Worm (Caenorhabditis elegans) whole organism, L3 larva: Measurements from ENCODE around the gene C18G1.8.

Source experiments
- R02D3.7 ChIP-seq: fragments of 150-350 bp; optimal IDR thresholded peaks from 2 replicates; lab custom pipeline; 2014; ENCODE audit warnings: missing biosample characterization, missing genetic modification characterization
- ZK546.5 ChIP-seq: sonication (generic microtip); optimal IDR thresholded peaks from 2 replicates; lab custom pipeline; 2017; ENCODE audit warnings: missing biosample characterization, missing genetic modification characterization
- aly-2 ChIP-seq: fragments of 150-350 bp; optimal IDR thresholded peaks from 2 replicates; lab custom pipeline; 2014; ENCODE audit warnings: missing biosample characterization, missing genetic modification characterization
- ama-1 ChIP-seq: fragments of 150-350 bp; optimal IDR thresholded peaks from 2 replicates; lab custom pipeline; 2018
- ceh-16 ChIP-seq: sonication (generic microtip); optimal IDR thresholded peaks from 2 replicates; lab custom pipeline; 2017; ENCODE audit warnings: missing biosample characterization, missing genetic modification characterization
- ceh-28 ChIP-seq: fragments of 150-350 bp; optimal IDR thresholded peaks from 2 replicates; lab custom pipeline; 2014; ENCODE audit warnings: missing biosample characterization, missing genetic modification reagents, missing genetic modification characterization
- ceh-82 ChIP-seq: fragments of 150-350 bp; optimal IDR thresholded peaks from 2 replicates; lab custom pipeline; 2014; ENCODE audit warnings: missing biosample characterization, missing genetic modification characterization
- ceh-9 ChIP-seq: sonication (generic microtip); optimal IDR thresholded peaks from 2 replicates; lab custom pipeline; 2018; ENCODE audit warnings: missing biosample characterization, missing genetic modification characterization
- daf-12 ChIP-seq: fragments of 150-350 bp; optimal IDR thresholded peaks from 2 replicates; lab custom pipeline; 2014; ENCODE audit warnings: missing biosample characterization, missing genetic modification reagents, missing genetic modification characterization
- elt-1 ChIP-seq: fragments of 150-350 bp; optimal IDR thresholded peaks from 2 replicates; lab custom pipeline; 2014; ENCODE audit warnings: missing biosample characterization, missing genetic modification characterization
- elt-3 ChIP-seq, 3 experiments: fragments of 150-350 bp in 1 of 3; sonication (generic microtip) in 2 of 3; optimal IDR thresholded peaks; 2 replicates in 2 of 3; 4 replicates in 1 of 3; lab custom pipeline; 2014 to 2017; ENCODE audit warnings: missing biosample characterization in 3 of 3, missing genetic modification characterization in 3 of 3
- eor-1 ChIP-seq, 2 experiments: fragments of 150-350 bp; optimal IDR thresholded peaks; 2 replicates each; lab custom pipeline; 2014 to 2018; ENCODE audit warnings: missing biosample characterization in 2 of 2, missing genetic modification characterization in 2 of 2
- fos-1 ChIP-seq: fragments of 150-350 bp; optimal IDR thresholded peaks from 2 replicates; lab custom pipeline; 2014; ENCODE audit warnings: missing biosample characterization, missing genetic modification characterization
- hmg-11 ChIP-seq: sonication (generic microtip); optimal IDR thresholded peaks from 2 replicates; lab custom pipeline; 2016; ENCODE audit warnings: missing genetic modification characterization, missing compliant biosample characterization
- jun-1 ChIP-seq: fragments of 150-350 bp; optimal IDR thresholded peaks from 2 replicates; lab custom pipeline; 2014; ENCODE audit warnings: missing biosample characterization, missing genetic modification reagents, missing genetic modification characterization
- mdl-1 ChIP-seq: fragments of 150-350 bp; optimal IDR thresholded peaks from 2 replicates; lab custom pipeline; 2014; ENCODE audit warnings: missing biosample characterization, missing genetic modification characterization
- mml-1 ChIP-seq: fragments of 150-350 bp; sonication (generic microtip); optimal IDR thresholded peaks from 3 replicates; lab custom pipeline; 2014; ENCODE audit warnings: missing biosample characterization, missing genetic modification characterization
- nfya-1 ChIP-seq: sonication (generic microtip); optimal IDR thresholded peaks from 2 replicates; lab custom pipeline; 2017; ENCODE audit warnings: missing genetic modification characterization, mild to moderate bottlenecking, missing compliant biosample characterization, antibody characterized with exemption, moderate library complexity; ENCODE audit not compliant: insufficient read depth
- nhr-11 ChIP-seq: fragments of 150-350 bp; optimal IDR thresholded peaks from 2 replicates; lab custom pipeline; 2014; ENCODE audit warnings: missing biosample characterization, missing genetic modification characterization
- nhr-12 ChIP-seq: fragments of 150-350 bp; optimal IDR thresholded peaks from 2 replicates; lab custom pipeline; 2014; ENCODE audit warnings: missing biosample characterization, missing genetic modification characterization
- nhr-23 ChIP-seq: fragments of 150-350 bp; optimal IDR thresholded peaks from 2 replicates; lab custom pipeline; 2014; ENCODE audit warnings: missing biosample characterization, missing genetic modification reagents, missing genetic modification characterization
- nhr-25 ChIP-seq: sonication (generic microtip); optimal IDR thresholded peaks from 2 replicates; lab custom pipeline; 2017; ENCODE audit warnings: missing biosample characterization, missing genetic modification characterization
- nhr-28 ChIP-seq: fragments of 150-350 bp; optimal IDR thresholded peaks from 2 replicates; lab custom pipeline; 2014; ENCODE audit warnings: missing biosample characterization, missing genetic modification characterization
- nhr-43 ChIP-seq: sonication (generic microtip); optimal IDR thresholded peaks from 2 replicates; lab custom pipeline; 2016; ENCODE audit warnings: mild to moderate bottlenecking, missing genetic modification characterization, missing compliant biosample characterization; ENCODE audit not compliant: poor library complexity, severe bottlenecking
- nhr-67 ChIP-seq: fragments of 150-350 bp; optimal IDR thresholded peaks from 2 replicates; lab custom pipeline; 2014; ENCODE audit warnings: missing biosample characterization, missing genetic modification characterization
- nhr-77 ChIP-seq: fragments of 150-350 bp; optimal IDR thresholded peaks from 2 replicates; lab custom pipeline; 2014; ENCODE audit warnings: missing biosample characterization, missing genetic modification characterization
- pha-4 ChIP-seq: fragments of 150-350 bp; optimal IDR thresholded peaks from 2 replicates; lab custom pipeline; 2014; ENCODE audit warnings: missing biosample characterization, missing genetic modification reagents, missing genetic modification characterization
- sea-2 ChIP-seq: fragments of 150-350 bp; sonication (generic microtip); optimal IDR thresholded peaks from 4 replicates; lab custom pipeline; 2014; ENCODE audit warnings: missing biosample characterization, missing genetic modification reagents, missing genetic modification characterization
- skn-1 ChIP-seq: fragments of 150-350 bp; optimal IDR thresholded peaks from 2 replicates; lab custom pipeline; 2014; ENCODE audit warnings: missing biosample characterization, missing genetic modification characterization
- snpc-4 ChIP-seq: fragments of 150-350 bp; optimal IDR thresholded peaks from 2 replicates; lab custom pipeline; 2014; ENCODE audit warnings: missing biosample characterization, missing genetic modification characterization
- unc-39 ChIP-seq: sonication (generic microtip); optimal IDR thresholded peaks from 4 replicates; lab custom pipeline; 2017; ENCODE audit warnings: missing biosample characterization, missing genetic modification characterization
- zag-1 ChIP-seq: fragments of 150-350 bp; optimal IDR thresholded peaks from 2 replicates; lab custom pipeline; 2014; ENCODE audit warnings: missing biosample characterization, missing genetic modification characterization
- ztf-11 ChIP-seq: fragments of 150-350 bp; optimal IDR thresholded peaks from 2 replicates; lab custom pipeline; 2014; ENCODE audit warnings: missing biosample characterization, missing genetic modification characterization

C18G1.8 gene

ce11 chrV:4788823-4789222 lies 22.4 kb upstream of the C18G1.8 start, which contains the start of gene R02F11.10:
Gene R02F11.10, plus strand, starts transcription at chrV:4789123.
- TF ChIP-seq unc-39, result no peak
- no peak for TF ChIP-seq nhr-12
- TF ChIP-seq ceh-82 (tag; lab: Kevin White, UChicago), result no peak
- TF ChIP-seq daf-12, result no peak
- TF ChIP-seq eor-1 (tag; optimal IDR thresholded peaks at IDR 0.05; lab: Kevin White, UChicago), result no peak
- TF ChIP-seq zag-1 (tag; lab: Kevin White, UChicago), result no peak
- TF ChIP-seq pha-4 (tag; lab: Kevin White, UChicago), result no peak
- TF ChIP-seq elt-3 (tag; optimal IDR thresholded peaks at IDR 0.05; lab: Kevin White, UChicago), result no peak
- TF ChIP-seq skn-1, result no peak
- TF ChIP-seq ceh-16 (tag; lab: Kevin White, UChicago), result no peak
- TF ChIP-seq nhr-25 (tag; lab: Kevin White, UChicago), result no peak
- no peak for TF ChIP-seq aly-2 (tag; lab: Kevin White, UChicago)
- TF ChIP-seq nhr-77 (tag; lab: Kevin White, UChicago), result no peak
- no peak for TF ChIP-seq ceh-28 (tag; lab: Kevin White, UChicago)
- TF ChIP-seq nhr-23 (tag; lab: Kevin White, UChicago), result no peak
- TF ChIP-seq nhr-28 (tag; lab: Kevin White, UChicago), result no peak
- no peak for TF ChIP-seq snpc-4 (tag; lab: Kevin White, UChicago)
- TF ChIP-seq nhr-11 (tag; lab: Kevin White, UChicago), result no peak
- no peak for TF ChIP-seq mdl-1 (tag; lab: Kevin White, UChicago)
- no peak for TF ChIP-seq ZK546.5
- TF ChIP-seq, all 47 proteins: peak for 0

- TF ChIP-seq snpc-4 (tag; lab: Kevin White, UChicago) (no peak), elt-1 (tag; lab: Kevin White, UChicago) (no peak), ztf-11 (tag; lab: Kevin White, UChicago) (no peak), nhr-43 (tag; lab: Kevin White, UChicago) (no peak), ZK546.5 (no peak), ceh-9 (tag; lab: Kevin White, UChicago) (no peak)
Observed at ce11 chrV:4787836-4788235, 21.4 kb upstream of the C18G1.8 start.

ce11 chrV:4787166-4787565 lies 20.8 kb upstream of the C18G1.8 start, which contains the start of gene R02F11.9:
Gene R02F11.9, plus strand, starts transcription at chrV:4787466.
- TF ChIP-seq R02D3.7 (no peak), skn-1 (no peak), jun-1 (no peak), ceh-28 (tag; lab: Kevin White, UChicago) (no peak), nhr-43 (tag; lab: Kevin White, UChicago) (no peak), nhr-23 (tag; lab: Kevin White, UChicago) (no peak), nfya-1 (tag; lab: Kevin White, UChicago) (no peak), mml-1 (no peak), ztf-11 (tag; lab: Kevin White, UChicago) (no peak), ceh-16 (tag; lab: Kevin White, UChicago) (no peak), nhr-28 (tag; lab: Kevin White, UChicago) (no peak), ama-1 (no peak), aly-2 (tag; lab: Kevin White, UChicago) (no peak)

ce11 chrV:4785333-4785852 lies 19.0 kb upstream of the C18G1.8 start, which contains the start of the genes Y60C6A.2 and Y60C6A.3:
Gene Y60C6A.2, minus strand, starts transcription at chrV:4785433.
Gene Y60C6A.3, plus strand, starts transcription at chrV:4785802.
- TF ChIP-seq fos-1 (tag; lab: Kevin White, UChicago), result no peak
- TF ChIP-seq sea-2, result no peak
- TF ChIP-seq hmg-11 (tag; lab: Kevin White, UChicago), result no peak
- no peak for TF ChIP-seq ceh-82 (tag; lab: Kevin White, UChicago)
- no peak for TF ChIP-seq nhr-67 (tag; lab: Kevin White, UChicago)
- TF ChIP-seq ceh-9 (tag; lab: Kevin White, UChicago), result no peak
- no peak for TF ChIP-seq nhr-43 (tag; lab: Kevin White, UChicago)
- TF ChIP-seq aly-2 (tag; lab: Kevin White, UChicago), result no peak

ce11 chrV:4783313-4783712 lies 16.9 kb upstream of the C18G1.8 start, which contains the start of gene Y60C6A.1:
Gene Y60C6A.1, plus strand, starts transcription at chrV:4783613.
- TF ChIP-seq pha-4 (tag; lab: Kevin White, UChicago) (no peak), aly-2 (tag; lab: Kevin White, UChicago) (no peak), ceh-28 (tag; lab: Kevin White, UChicago) (no peak), elt-1 (tag; lab: Kevin White, UChicago) (no peak), mml-1 (no peak), nhr-23 (tag; lab: Kevin White, UChicago) (no peak), mdl-1 (tag; lab: Kevin White, UChicago) (no peak), R02D3.7 (no peak), ztf-11 (tag; lab: Kevin White, UChicago) (no peak), fos-1 (tag; lab: Kevin White, UChicago) (no peak), daf-12 (no peak)
- TF ChIP-seq, all 47 proteins: peak for 0
